Fruit fly (Drosophila melanogaster): ENCODE measurements around the gene Girdin.

dm6 chr3L:3197464-3197863, 18.7 kb downstream of the Girdin start, which contains the start of gene CG14966:
- TF ChIP-seq psq (optimal IDR thresholded peaks at IDR 0.05) (no peak), pan (optimal IDR thresholded peaks at IDR 0.05) (no peak), CG8478 (optimal IDR thresholded peaks at IDR 0.05) (no peak), Dll (optimal IDR thresholded peaks at IDR 0.05) (no peak), usp (GFP tag; optimal IDR thresholded peaks at IDR 0.05) (no peak)

All from whole organism.